Worm (Caenorhabditis elegans) whole organism, early embryonic: Measurements from ENCODE around the gene irld-38.

ENCODE experiments used
- B0310.2 ChIP-seq: sonication (generic microtip); optimal IDR thresholded peaks from 2 replicates; lab custom pipeline; 2016; ENCODE audit warnings: mild to moderate bottlenecking, missing genetic modification characterization, missing compliant biosample characterization
- ama-1 ChIP-seq: fragments of 150-350 bp; optimal IDR thresholded peaks from 2 replicates; lab custom pipeline; 2014
- ceh-13 ChIP-seq: fragments of 200-800 bp; sonication (Bioruptor generic); optimal IDR thresholded peaks from 2 replicates; lab custom pipeline; 2018; ENCODE audit warnings: mild to moderate bottlenecking, missing genetic modification characterization, missing compliant biosample characterization
- flt-1 ChIP-seq: fragments of 200-800 bp; sonication (Bioruptor generic); IDR thresholded peaks from 2 replicates; pipeline ENCODE4 v1.3.6; 2022; ENCODE audit warnings: missing genetic modification characterization, missing compliant biosample characterization
- hmg-4 ChIP-seq: fragments of 200-800 bp; sonication (Bioruptor generic); optimal IDR thresholded peaks from 2 replicates; lab custom pipeline; 2018; ENCODE audit warnings: mild to moderate bottlenecking, missing genetic modification characterization, missing compliant biosample characterization
- scrt-1 ChIP-seq: fragments of 200-800 bp; sonication (Bioruptor generic); IDR thresholded peaks from 2 replicates; pipeline ENCODE4 v1.3.6; 2022; ENCODE audit warnings: missing genetic modification characterization, missing compliant biosample characterization
- tbx-37 ChIP-seq: fragments of 200-800 bp; sonication (Bioruptor generic); conservative IDR thresholded peaks from 2 replicates; pipeline ENCODE4 v1.3.6; 2022; ENCODE audit warnings: missing genetic modification reagents, missing genetic modification characterization, missing compliant biosample characterization
- tra-4 ChIP-seq: sonication (generic microtip); optimal IDR thresholded peaks from 2 replicates; lab custom pipeline; 2017; ENCODE audit warnings: missing genetic modification characterization, missing compliant biosample characterization

ce11 chrV:2996105-2996504 is 36.1 kb downstream of the irld-38 start, which contains the start of gene srw-120:
- TF ChIP-seq ceh-13: no peak
- no peak for TF ChIP-seq ama-1 (lab: Kevin White, UChicago)
- no peak for TF ChIP-seq tbx-37
- no peak for TF ChIP-seq hmg-4 (GFP tag; lab: Kevin White, UChicago)
- TF ChIP-seq flt-1: no peak
- no peak for TF ChIP-seq tra-4 (tag; lab: Kevin White, UChicago)
- TF ChIP-seq scrt-1 (GFP tag; lab: Robert Waterston, UW): no peak
- TF ChIP-seq B0310.2: no peak
